Worm (Caenorhabditis elegans) whole organism, mixed stage, embryonic: Measurements from ENCODE around the gene R07B1.6.

ENCODE experiments used
- ces-1 ChIP-seq: fragments of 150-350 bp; optimal IDR thresholded peaks from 2 replicates; lab custom pipeline; 2014; ENCODE audit warnings: missing biosample characterization, missing genetic modification reagents, missing genetic modification characterization
- elt-1 ChIP-seq: sonication (generic microtip); optimal IDR thresholded peaks from 2 replicates; lab custom pipeline; 2017; ENCODE audit warnings: missing genetic modification characterization, mild to moderate bottlenecking, missing compliant biosample characterization, antibody characterized with exemption, moderate library complexity, borderline replicate concordance; ENCODE audit not compliant: insufficient read depth
- elt-3 ChIP-seq: fragments of 150-350 bp; optimal IDR thresholded peaks from 2 replicates; lab custom pipeline; 2014; ENCODE audit warnings: missing biosample characterization, missing genetic modification characterization
- ham-2 ChIP-seq: fragments of 200-800 bp; sonication (Bioruptor generic); optimal IDR thresholded peaks from 2 replicates; lab custom pipeline; 2018; ENCODE audit warnings: mild to moderate bottlenecking, missing genetic modification characterization, missing compliant biosample characterization
- hlh-1 ChIP-seq: fragments of 150-350 bp; optimal IDR thresholded peaks from 2 replicates; lab custom pipeline; 2014; ENCODE audit warnings: missing biosample characterization, missing genetic modification reagents, missing genetic modification characterization
- lin-32 ChIP-seq: fragments of 200-800 bp; sonication (Bioruptor generic); optimal IDR thresholded peaks from 2 replicates; lab custom pipeline; 2018; ENCODE audit warnings: mild to moderate bottlenecking, missing genetic modification characterization, missing compliant biosample characterization
- mab-5 ChIP-seq: fragments of 150-350 bp; optimal IDR thresholded peaks from 2 replicates; lab custom pipeline; 2014; ENCODE audit warnings: missing biosample characterization, missing genetic modification characterization
- mep-1 ChIP-seq: fragments of 150-350 bp; optimal IDR thresholded peaks from 2 replicates; lab custom pipeline; 2017; ENCODE audit warnings: missing biosample characterization, missing genetic modification reagents, missing genetic modification characterization, inconsistent platforms
- nhr-76 ChIP-seq: sonication (generic microtip); optimal IDR thresholded peaks from 2 replicates; lab custom pipeline; 2017; ENCODE audit warnings: missing biosample characterization, missing genetic modification characterization
- pha-4 ChIP-seq: fragments of 150-350 bp; optimal IDR thresholded peaks from 2 replicates; lab custom pipeline; 2018; ENCODE audit warnings: missing biosample characterization, missing genetic modification reagents, missing genetic modification characterization
- snpc-4 ChIP-seq: fragments of 150-350 bp; optimal IDR thresholded peaks from 2 replicates; lab custom pipeline; 2014; ENCODE audit warnings: missing biosample characterization, missing genetic modification characterization
- unc-120 ChIP-seq: sonication (generic microtip); optimal IDR thresholded peaks from 2 replicates; lab custom pipeline; 2017; ENCODE audit warnings: missing genetic modification characterization, missing compliant biosample characterization; ENCODE audit not compliant: poor library complexity, severe bottlenecking
- unc-39 ChIP-seq: fragments of 150-350 bp; optimal IDR thresholded peaks from 2 replicates; lab custom pipeline; 2014; ENCODE audit warnings: missing biosample characterization, missing genetic modification characterization
- unc-62 ChIP-seq: fragments of 150-350 bp; optimal IDR thresholded peaks from 2 replicates; lab custom pipeline; 2014; ENCODE audit warnings: missing biosample characterization, missing genetic modification reagents, missing genetic modification characterization

- TF ChIP-seq pha-4 (tag; lab: Kevin White, UChicago): no peak
- TF ChIP-seq unc-120 (tag; lab: Kevin White, UChicago): no peak
- no peak for TF ChIP-seq lin-32 (GFP tag; lab: Kevin White, UChicago)
- no peak for TF ChIP-seq hlh-1 (tag; lab: Kevin White, UChicago)
- TF ChIP-seq elt-1 (tag; lab: Kevin White, UChicago): no peak
- no peak for TF ChIP-seq elt-3 (tag; lab: Kevin White, UChicago)
- TF ChIP-seq nhr-76 (tag; lab: Kevin White, UChicago): no peak
- no peak for TF ChIP-seq unc-62 (GFP tag; lab: Kevin White, UChicago)
- TF ChIP-seq snpc-4 (tag; lab: Kevin White, UChicago): no peak
- TF ChIP-seq mep-1 (tag; lab: Kevin White, UChicago): no peak
- TF ChIP-seq mab-5: no peak
- TF ChIP-seq ham-2 (GFP tag; lab: Kevin White, UChicago): no peak
- TF ChIP-seq ces-1: no peak
- no peak for TF ChIP-seq unc-39 (tag; lab: Kevin White, UChicago)
Observed at ce11 chrX:9846975-9847374, 19.5 kb upstream of the R07B1.6 start, which contains the start of gene vab-15.
